Worm (Caenorhabditis elegans) whole organism, L1 larva: ENCODE results near the gene C38C5.1.
A peak's percentile ranks its signal among the peaks of the same experiment; 100 is the strongest.

Experiments used
- C34B4.2 ChIP-seq: sonication (generic microtip); optimal IDR thresholded peaks from 2 replicates; lab custom pipeline; 2017; ENCODE audit warnings: mild to moderate bottlenecking, missing genetic modification characterization, missing compliant biosample characterization
- F16B12.6 ChIP-seq: fragments of 150-350 bp; optimal IDR thresholded peaks from 2 replicates; lab custom pipeline; 2014; ENCODE audit warnings: missing biosample characterization, missing genetic modification characterization
- aha-1 ChIP-seq: fragments of 150-350 bp; optimal IDR thresholded peaks from 2 replicates; lab custom pipeline; 2014; ENCODE audit warnings: missing biosample characterization, missing genetic modification characterization
- aly-2 ChIP-seq: fragments of 150-350 bp; optimal IDR thresholded peaks from 2 replicates; lab custom pipeline; 2014; ENCODE audit warnings: missing biosample characterization, missing genetic modification characterization
- ama-1 ChIP-seq: fragments of 150-350 bp; optimal IDR thresholded peaks from 2 replicates; lab custom pipeline; 2014
- blmp-1 ChIP-seq: fragments of 150-350 bp; optimal IDR thresholded peaks from 2 replicates; lab custom pipeline; 2014; ENCODE audit warnings: missing biosample characterization, missing genetic modification characterization
- ceh-63 ChIP-seq: fragments of 200-800 bp; sonication (Bioruptor generic); optimal IDR thresholded peaks from 2 replicates; lab custom pipeline; 2018; ENCODE audit warnings: mild to moderate bottlenecking, missing genetic modification characterization, missing compliant biosample characterization
- ceh-90 ChIP-seq: sonication (generic microtip); optimal IDR thresholded peaks from 2 replicates; lab custom pipeline; 2016; ENCODE audit warnings: missing genetic modification characterization, missing compliant biosample characterization
- dpl-1 ChIP-seq, 3 experiments: fragments of 150-350 bp in 2 of 3; sonication (generic microtip) in 1 of 3; optimal IDR thresholded peaks; 2 replicates each; lab custom pipeline; 2014 to 2017; ENCODE audit warnings: missing biosample characterization in 3 of 3, missing genetic modification characterization in 3 of 3, missing genetic modification reagents in 3 of 3
- dsc-1 ChIP-seq: sonication (generic microtip); optimal IDR thresholded peaks from 2 replicates; lab custom pipeline; 2016; ENCODE audit warnings: mild to moderate bottlenecking, missing genetic modification characterization, missing compliant biosample characterization
- efl-1 ChIP-seq, 4 experiments: fragments of 150-350 bp; optimal IDR thresholded peaks in 3 of 4; peaks in 1 of 4; 1 replicate in 1 of 4; 2 replicates in 3 of 4; lab custom pipeline; 2014; ENCODE audit warnings: missing biosample characterization in 2 of 4, missing genetic modification characterization in 2 of 4, missing genetic modification reagents in 2 of 4
- elt-2 ChIP-seq: sonication (generic microtip); optimal IDR thresholded peaks from 2 replicates; lab custom pipeline; 2016; ENCODE audit warnings: missing genetic modification characterization, mild to moderate bottlenecking, inconsistent platforms, missing compliant biosample characterization, missing genetic modification reagents
- elt-3 ChIP-seq, 6 experiments: fragments of 150-350 bp in 1 of 6; sonication (generic microtip); optimal IDR thresholded peaks; 2 replicates each; lab custom pipeline; 2017 to 2018; ENCODE audit warnings: missing biosample characterization in 6 of 6, missing genetic modification characterization in 6 of 6, inconsistent platforms in 1 of 6
- ets-5 ChIP-seq: fragments of 200-800 bp; sonication (Bioruptor generic); IDR thresholded peaks from 2 replicates; pipeline ENCODE4 v1.3.6; 2022; ENCODE audit warnings: missing genetic modification characterization, missing compliant biosample characterization
- grh-1 ChIP-seq: fragments of 200-800 bp; sonication (Bioruptor generic); IDR thresholded peaks from 2 replicates; pipeline ENCODE4 v1.3.6; 2022; ENCODE audit warnings: missing genetic modification reagents, missing genetic modification characterization, missing compliant biosample characterization
- hpl-2 ChIP-seq: fragments of 150-350 bp; optimal IDR thresholded peaks from 2 replicates; lab custom pipeline; 2014; ENCODE audit warnings: missing biosample characterization, missing genetic modification reagents, missing genetic modification characterization
- irx-1 ChIP-seq: sonication (generic microtip); optimal IDR thresholded peaks from 2 replicates; lab custom pipeline; 2016; ENCODE audit warnings: missing genetic modification characterization, missing compliant biosample characterization
- isw-1 ChIP-seq: fragments of 200-800 bp; sonication (Bioruptor generic); IDR thresholded peaks from 2 replicates; pipeline ENCODE4 v1.3.6; 2022; ENCODE audit warnings: missing genetic modification characterization, missing compliant biosample characterization
- lin-15B ChIP-seq: fragments of 150-350 bp; sonication (generic microtip); optimal IDR thresholded peaks from 3 replicates; lab custom pipeline; 2014; ENCODE audit warnings: missing biosample characterization, missing genetic modification characterization
- lin-35 ChIP-seq, 2 experiments: fragments of 150-350 bp; optimal IDR thresholded peaks; 2 replicates each; lab custom pipeline; 2014; ENCODE audit warnings: missing biosample characterization in 2 of 2, missing genetic modification characterization in 2 of 2, missing genetic modification reagents in 2 of 2
- lir-3 ChIP-seq: sonication (generic microtip); optimal IDR thresholded peaks from 2 replicates; lab custom pipeline; 2016; ENCODE audit warnings: mild to moderate bottlenecking, missing genetic modification characterization, moderate library complexity, missing compliant biosample characterization; ENCODE audit not compliant: poor library complexity
- mdl-1 ChIP-seq, 2 experiments: fragments of 150-350 bp; optimal IDR thresholded peaks; 2 replicates each; lab custom pipeline; 2014 to 2017; ENCODE audit warnings: missing biosample characterization in 2 of 2, missing genetic modification characterization in 2 of 2, inconsistent platforms in 1 of 2
- mef-2 ChIP-seq: fragments of 150-350 bp; optimal IDR thresholded peaks from 2 replicates; lab custom pipeline; 2014; ENCODE audit warnings: missing biosample characterization, missing genetic modification characterization
- nhr-11 ChIP-seq: fragments of 150-350 bp; optimal IDR thresholded peaks from 2 replicates; lab custom pipeline; 2014; ENCODE audit warnings: missing biosample characterization, missing genetic modification characterization
- nhr-12 ChIP-seq: sonication (generic microtip); optimal IDR thresholded peaks from 2 replicates; lab custom pipeline; 2017; ENCODE audit warnings: missing biosample characterization, missing genetic modification characterization
- nhr-20 ChIP-seq: sonication (generic microtip); optimal IDR thresholded peaks from 2 replicates; lab custom pipeline; 2016; ENCODE audit warnings: mild to moderate bottlenecking, missing genetic modification characterization, missing compliant biosample characterization
- nhr-237 ChIP-seq: fragments of 150-350 bp; optimal IDR thresholded peaks from 2 replicates; lab custom pipeline; 2014; ENCODE audit warnings: missing biosample characterization, missing genetic modification characterization
- nhr-28 ChIP-seq: fragments of 150-350 bp; optimal IDR thresholded peaks from 2 replicates; lab custom pipeline; 2014; ENCODE audit warnings: missing biosample characterization, missing genetic modification characterization
- nhr-71 ChIP-seq: sonication (generic microtip); optimal IDR thresholded peaks from 2 replicates; lab custom pipeline; 2016; ENCODE audit warnings: mild to moderate bottlenecking, missing genetic modification characterization, moderate library complexity, missing compliant biosample characterization
- nhr-84 ChIP-seq: sonication (generic microtip); optimal IDR thresholded peaks from 2 replicates; lab custom pipeline; 2017; ENCODE audit warnings: missing biosample characterization, missing genetic modification characterization
- nhr-85 ChIP-seq: sonication (generic microtip); peaks from one replicate; lab custom pipeline; 2016; ENCODE audit warnings: missing genetic modification characterization, inconsistent platforms, missing compliant biosample characterization
- nhr-90 ChIP-seq: sonication (generic microtip); optimal IDR thresholded peaks from 2 replicates; lab custom pipeline; 2016; ENCODE audit warnings: mild to moderate bottlenecking, missing genetic modification characterization, missing compliant biosample characterization; ENCODE audit not compliant: poor library complexity
- pax-3 ChIP-seq: fragments of 200-800 bp; sonication (Bioruptor generic); optimal IDR thresholded peaks from 2 replicates; lab custom pipeline; 2018; ENCODE audit warnings: mild to moderate bottlenecking, missing genetic modification characterization, moderate library complexity, missing compliant biosample characterization
- pqm-1 ChIP-seq: sonication (generic microtip); optimal IDR thresholded peaks from 3 replicates; lab custom pipeline; 2017; ENCODE audit warnings: missing biosample characterization, missing genetic modification characterization
- skn-1 ChIP-seq: fragments of 150-350 bp; optimal IDR thresholded peaks from 2 replicates; lab custom pipeline; 2014; ENCODE audit warnings: missing biosample characterization, missing genetic modification characterization
- sptf-1 ChIP-seq: fragments of 150-350 bp; optimal IDR thresholded peaks from 2 replicates; lab custom pipeline; 2014; ENCODE audit warnings: missing biosample characterization, missing genetic modification characterization
- swsn-7 ChIP-seq: sonication (generic microtip); optimal IDR thresholded peaks from 2 replicates; lab custom pipeline; 2016; ENCODE audit warnings: missing genetic modification characterization, missing compliant biosample characterization
- tlp-1 ChIP-seq: fragments of 150-350 bp; optimal IDR thresholded peaks from 2 replicates; lab custom pipeline; 2014; ENCODE audit warnings: missing biosample characterization, missing genetic modification characterization
- unc-130 ChIP-seq: fragments of 150-350 bp; optimal IDR thresholded peaks from 2 replicates; lab custom pipeline; 2017; ENCODE audit warnings: missing biosample characterization, missing genetic modification characterization, inconsistent platforms
- unc-62 ChIP-seq: fragments of 150-350 bp; optimal IDR thresholded peaks from 2 replicates; lab custom pipeline; 2014; ENCODE audit warnings: missing biosample characterization, missing genetic modification reagents, missing genetic modification characterization
- vab-15 ChIP-seq: sonication (generic microtip); optimal IDR thresholded peaks from 2 replicates; lab custom pipeline; 2017; ENCODE audit warnings: missing genotype, mild to moderate bottlenecking, missing genetic modification characterization, missing compliant biosample characterization
- zip-4 ChIP-seq: fragments of 200-800 bp; sonication (Bioruptor generic); optimal IDR thresholded peaks from 2 replicates; lab custom pipeline; 2018; ENCODE audit warnings: mild to moderate bottlenecking, missing genetic modification characterization, moderate library complexity, missing compliant biosample characterization
- ztf-11 ChIP-seq, 2 experiments: sonication (generic microtip); optimal IDR thresholded peaks; 2 replicates each; lab custom pipeline; 2016 to 2017; ENCODE audit warnings: missing genetic modification characterization in 2 of 2, missing biosample characterization in 1 of 2, missing compliant biosample characterization in 1 of 2
- ztf-4 ChIP-seq: fragments of 150-350 bp; optimal IDR thresholded peaks from 2 replicates; lab custom pipeline; 2014; ENCODE audit warnings: missing biosample characterization, missing genetic modification characterization

C38C5.1 gene

DNA sequence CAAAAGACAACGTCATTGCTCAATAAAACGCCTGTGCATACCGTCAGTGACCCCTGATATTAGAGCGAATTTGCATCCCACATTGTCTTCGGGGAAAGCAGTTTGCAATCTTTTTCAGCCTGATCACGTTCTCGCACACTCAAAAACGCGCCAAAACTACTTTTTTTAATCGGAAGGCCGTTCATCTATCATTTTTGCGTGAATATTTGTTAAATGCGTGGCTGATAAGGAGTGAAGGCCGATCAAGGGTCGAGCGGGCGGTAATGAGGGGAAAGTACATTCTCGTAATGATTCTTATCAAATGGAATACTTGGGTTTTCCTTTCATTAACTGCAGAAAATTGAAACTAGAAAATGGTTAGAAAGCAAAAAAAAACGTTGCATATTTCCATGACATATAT, 33.6 kb upstream of the C38C5.1 start:
- TF ChIP-seq dsc-1 (tag; lab: Kevin White, UChicago): no peak
- no peak for TF ChIP-seq nhr-28 (tag; lab: Kevin White, UChicago)
- TF ChIP-seq efl-1 (optimal IDR thresholded peaks at IDR 0.05; lab: Kevin White, UChicago): no peak
- TF ChIP-seq efl-1 (GFP tag; optimal IDR thresholded peaks at IDR 0.05 in 1 of 2; lab: Kevin White, UChicago): peak in 1 of 2 experiments; percentile 2
- no peak for TF ChIP-seq vab-15
- TF ChIP-seq isw-1: no peak
- no peak for TF ChIP-seq nhr-71 (tag; lab: Kevin White, UChicago)
- no peak for TF ChIP-seq lir-3 (tag; lab: Kevin White, UChicago)
- peak; percentile 17 for TF ChIP-seq pqm-1
- no peak for TF ChIP-seq C34B4.2 (tag; lab: Kevin White, UChicago)
- no peak for TF ChIP-seq unc-62 (GFP tag; lab: Kevin White, UChicago)
- no peak for TF ChIP-seq mef-2 (tag; lab: Kevin White, UChicago)
- no peak for TF ChIP-seq ets-5 (GFP tag; lab: Robert Waterston, UW)
- no peak for TF ChIP-seq tlp-1 (tag; lab: Kevin White, UChicago)
- peak; percentile 57 for TF ChIP-seq nhr-20 (tag; lab: Kevin White, UChicago)
- TF ChIP-seq blmp-1 (tag; lab: Kevin White, UChicago): peak; percentile 76
- TF ChIP-seq nhr-90: no peak
- TF ChIP-seq ceh-63 (GFP tag; lab: Kevin White, UChicago): no peak
- no peak for TF ChIP-seq grh-1 (GFP tag; lab: Robert Waterston, UW)
- TF ChIP-seq lin-35 (GFP tag; optimal IDR thresholded peaks at IDR 0.05; lab: Kevin White, UChicago): peak in 1 of 2 experiments; percentile 0
- peak; percentile 53 for TF ChIP-seq elt-2 (tag; lab: Kevin White, UChicago)
- TF ChIP-seq swsn-7: no peak
- no peak for TF ChIP-seq ztf-4
- TF ChIP-seq elt-3 (tag; optimal IDR thresholded peaks at IDR 0.05; lab: Kevin White, UChicago): peak in 1 of 6 experiments; percentile 74

DNA sequence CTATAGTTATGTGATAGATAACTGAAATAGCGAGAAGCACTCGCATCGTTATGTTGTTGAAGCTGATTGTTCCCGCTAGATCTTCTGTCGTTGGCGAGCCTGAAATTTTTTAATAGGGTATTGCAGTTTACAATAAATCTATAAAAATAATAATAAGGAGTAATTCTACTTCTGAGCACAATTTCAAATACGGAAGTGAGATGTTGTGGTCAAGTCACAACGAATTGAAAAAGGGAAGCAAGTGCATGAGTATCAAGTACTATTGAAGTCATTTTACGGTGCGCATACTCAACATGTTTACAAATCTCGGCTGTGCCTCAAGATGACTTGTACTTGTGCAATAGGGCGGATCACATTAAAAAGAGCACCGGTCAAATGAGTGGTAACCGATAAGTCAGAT, 19.4 kb upstream of the C38C5.1 start, which contains the start of gene lgx-1:
Gene lgx-1 (minus strand): TSS at position 101 of the 400 bp plus-strand sequence.
- no peak for TF ChIP-seq nhr-85

DNA sequence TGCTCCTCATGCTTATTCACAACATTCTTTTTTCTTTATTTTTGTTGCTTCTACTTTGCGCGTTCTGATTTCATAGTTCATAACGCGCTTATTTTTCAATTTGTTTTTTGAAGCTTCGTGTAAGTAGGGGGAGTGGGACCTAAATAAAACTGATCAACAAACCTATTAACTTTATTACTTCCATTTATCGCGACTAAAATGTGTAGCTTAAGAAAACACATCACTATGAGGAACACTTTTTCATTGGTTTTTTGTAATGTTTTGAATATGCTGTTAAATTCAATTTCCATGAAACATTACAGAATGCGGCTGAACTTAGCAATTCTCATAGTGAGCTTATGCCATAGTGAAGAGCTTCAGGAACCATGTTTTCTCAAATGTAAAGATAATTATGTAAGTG, 14.2 kb upstream of the C38C5.1 start, which contains the start of gene C54G7.1:
Gene C54G7.1 (plus strand): TSS at position 301 of the 400 bp plus-strand sequence.
- TF ChIP-seq nhr-84 (tag; lab: Kevin White, UChicago) (no peak), aly-2 (tag; lab: Kevin White, UChicago) (no peak), F16B12.6 (tag; lab: Kevin White, UChicago) (no peak), sptf-1 (tag; lab: Kevin White, UChicago) (no peak), dsc-1 (tag; lab: Kevin White, UChicago) (no peak), skn-1 (tag; lab: Kevin White, UChicago) (no peak), ama-1 (lab: Kevin White, UChicago) (no peak), nhr-11 (no peak), grh-1 (GFP tag; lab: Robert Waterston, UW) (no peak), lin-15B (no peak)

DNA sequence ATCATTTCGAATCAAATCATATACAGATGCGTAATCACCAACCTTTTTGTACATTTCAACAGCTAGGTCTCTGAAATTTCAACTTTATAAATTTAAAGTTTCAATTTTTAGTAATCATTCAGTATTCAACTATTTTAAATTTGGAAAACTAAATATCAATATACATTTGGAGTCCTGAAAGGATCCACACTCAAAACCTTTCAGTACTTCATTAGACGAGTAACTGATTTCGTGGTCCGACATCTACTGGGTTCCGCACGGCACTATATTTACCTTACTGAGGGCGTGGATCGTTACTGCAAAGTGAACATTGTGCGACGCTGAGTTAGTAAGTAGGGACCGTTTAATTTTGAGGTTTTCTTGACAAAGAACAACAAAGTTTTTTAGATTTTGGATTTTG, 10.0 kb upstream of the C38C5.1 start:
- TF ChIP-seq lin-35 (GFP tag; optimal IDR thresholded peaks at IDR 0.05; lab: Kevin White, UChicago): no peak
- TF ChIP-seq ceh-90 (tag; lab: Kevin White, UChicago): no peak
- TF ChIP-seq aha-1 (tag; lab: Kevin White, UChicago): no peak
- TF ChIP-seq C34B4.2 (tag; lab: Kevin White, UChicago): no peak
- no peak for TF ChIP-seq mdl-1 (tag; optimal IDR thresholded peaks at IDR 0.05; lab: Kevin White, UChicago)
- no peak for TF ChIP-seq zip-4 (GFP tag; lab: Kevin White, UChicago)
- TF ChIP-seq ztf-11 (tag; optimal IDR thresholded peaks at IDR 0.05; lab: Kevin White, UChicago): no peak
- TF ChIP-seq elt-3 (tag; optimal IDR thresholded peaks at IDR 0.05; lab: Kevin White, UChicago): no peak
- no peak for TF ChIP-seq nhr-20 (tag; lab: Kevin White, UChicago)
- no peak for TF ChIP-seq dpl-1 (GFP tag; optimal IDR thresholded peaks at IDR 0.05; lab: Kevin White, UChicago)
- no peak for TF ChIP-seq elt-2 (tag; lab: Kevin White, UChicago)
- no peak for TF ChIP-seq pqm-1
- no peak for TF ChIP-seq nhr-237 (tag; lab: Kevin White, UChicago)
- TF ChIP-seq swsn-7: no peak
- no peak for TF ChIP-seq pax-3 (tag; lab: Kevin White, UChicago)
- TF ChIP-seq irx-1 (tag; lab: Kevin White, UChicago): no peak
- no peak for TF ChIP-seq nhr-12 (tag; lab: Kevin White, UChicago)
- no peak for TF ChIP-seq hpl-2
- TF ChIP-seq unc-130 (tag; lab: Kevin White, UChicago): no peak
